Worm (Caenorhabditis elegans): ENCODE data around the gene coa-4.

Gene coa-4

DNA sequence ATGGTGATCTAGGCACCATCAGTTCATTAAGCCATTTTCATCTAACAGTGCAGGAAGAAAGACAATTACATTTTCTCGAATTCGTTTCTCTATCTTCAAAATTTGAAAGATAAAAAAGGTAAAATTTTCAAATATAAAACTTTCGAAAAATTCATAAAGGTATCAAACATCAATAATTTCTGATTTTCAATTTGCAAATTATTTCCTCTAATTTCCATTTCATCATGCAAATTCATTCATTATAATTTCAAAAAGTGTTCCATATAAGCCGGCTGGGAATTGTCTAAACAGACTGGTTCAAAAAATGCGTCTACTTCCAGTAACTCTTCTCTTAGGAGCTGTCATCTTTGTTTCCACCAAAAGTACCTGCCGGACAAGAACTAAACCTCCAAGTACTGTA, 7.7 kb downstream of the coa-4 start, which contains the start of gene clec-183:
clec-183 (plus strand) TSS at position 301 of the 400 bp plus-strand sequence.
- TF ChIP-seq cey-2 (tag; optimal IDR thresholded peaks at IDR 0.05; ENCODE audit: borderline replicate concordance, insufficient read depth) (no peak), lin-38 (GFP tag; IDR thresholded peaks at IDR 0.05) (no peak), tag-97 (GFP tag; IDR thresholded peaks at IDR 0.05) (no peak), F10B5.3 (tag; optimal IDR thresholded peaks at IDR 0.05) (no peak), skn-1 (tag; optimal IDR thresholded peaks at IDR 0.05) (no peak), daf-8 (GFP tag; IDR thresholded peaks at IDR 0.05) (no peak), mdt-29 (GFP tag; IDR thresholded peaks at IDR 0.05) (no peak), gei-8 (GFP tag; optimal IDR thresholded peaks at IDR 0.05) (no peak)

DNA sequence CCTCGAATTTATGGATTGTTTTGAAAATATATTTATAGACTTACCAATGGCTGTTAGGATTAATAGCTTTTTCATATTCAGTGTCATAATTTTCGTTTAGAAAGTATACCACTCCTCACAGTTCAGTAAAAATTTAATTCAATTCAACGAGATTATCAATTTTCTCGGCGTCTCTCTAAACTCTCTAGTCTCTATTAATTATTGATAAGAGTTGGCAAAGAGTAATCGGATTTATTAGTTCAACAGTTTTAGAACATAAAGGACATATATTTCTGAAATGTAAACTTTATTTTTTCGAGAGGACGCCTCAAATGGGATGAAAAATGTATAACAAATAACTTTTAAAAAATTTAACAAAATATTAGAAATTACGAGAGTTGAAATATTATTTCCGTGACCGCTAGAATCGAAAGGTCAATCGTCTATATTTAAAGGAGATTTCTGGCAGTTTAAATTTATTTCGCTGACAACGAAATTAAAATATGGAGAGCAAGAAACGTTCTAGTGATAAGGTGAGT, 11.4 kb downstream of the coa-4 start, which contains the start of the genes nspg-11 and F49C12.15:
nspg-11 (minus strand) TSS at position 101 of the 518 bp plus-strand sequence.
F49C12.15 (plus strand) TSS at position 468 of the 518 bp plus-strand sequence.
- TF ChIP-seq Y5F2A.4 (GFP tag; optimal IDR thresholded peaks at IDR 0.05): no peak
- TF ChIP-seq dmd-6 (GFP tag; IDR thresholded peaks at IDR 0.05): no peak
- no peak for TF ChIP-seq ztf-11 (tag; optimal IDR thresholded peaks at IDR 0.05)

DNA sequence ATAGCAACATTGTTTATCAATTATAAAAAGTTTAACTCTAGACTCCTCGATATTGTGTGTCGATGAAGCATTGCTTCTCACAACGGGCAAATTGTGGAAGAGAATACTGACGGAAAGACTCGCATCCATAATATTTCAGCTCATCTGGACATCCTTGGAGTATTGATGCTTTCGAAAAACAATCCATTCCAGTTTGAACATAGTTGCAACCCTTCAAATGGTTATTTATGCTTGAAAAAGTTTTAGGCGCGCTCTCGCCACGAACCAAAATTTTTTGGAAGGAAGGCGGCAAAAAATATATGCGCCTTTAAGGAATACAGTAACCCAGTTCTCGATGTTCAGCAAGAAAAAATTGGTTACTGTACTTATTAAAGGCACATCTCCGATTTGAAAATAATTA, 12.9 kb downstream of the coa-4 start:
- no peak for TF ChIP-seq mxl-2 (GFP tag; conservative IDR thresholded peaks at IDR 0.05)
- no peak for TF ChIP-seq dpl-1 (GFP tag; optimal IDR thresholded peaks at IDR 0.05)
- no peak for TF ChIP-seq attf-4 (tag; optimal IDR thresholded peaks at IDR 0.05)
- TF ChIP-seq F10B5.3 (tag; optimal IDR thresholded peaks at IDR 0.05): no peak
- no peak for TF ChIP-seq ceh-62 (tag; optimal IDR thresholded peaks at IDR 0.05)
- no peak for TF ChIP-seq snpc-4 (tag; optimal IDR thresholded peaks at IDR 0.05)
- TF ChIP-seq nhr-77 (tag; optimal IDR thresholded peaks at IDR 0.05): no peak
- TF ChIP-seq aly-2 (tag; optimal IDR thresholded peaks at IDR 0.05): no peak
- TF ChIP-seq nhr-11 (tag; optimal IDR thresholded peaks at IDR 0.05): no peak
- TF ChIP-seq tag-97 (GFP tag; IDR thresholded peaks at IDR 0.05): no peak
- TF ChIP-seq nhr-6 (tag; optimal IDR thresholded peaks at IDR 0.05): no peak
- no peak for TF ChIP-seq egl-43 (GFP tag; IDR thresholded peaks at IDR 0.05)
- TF ChIP-seq vab-7 (GFP tag; IDR thresholded peaks at IDR 0.05): no peak
- TF ChIP-seq nhr-28 (tag; optimal IDR thresholded peaks at IDR 0.05): no peak
- peak; percentile 0 for TF ChIP-seq dve-1 (tag; optimal IDR thresholded peaks at IDR 0.05; ENCODE audit: insufficient read depth)
- no peak for TF ChIP-seq lim-7 (GFP tag; IDR thresholded peaks at IDR 0.05)
- no peak for TF ChIP-seq unc-130 (GFP tag; optimal IDR thresholded peaks at IDR 0.05)
- TF ChIP-seq mxl-3 (GFP tag; optimal IDR thresholded peaks at IDR 0.05): no peak
- TF ChIP-seq nhr-42 (GFP tag; IDR thresholded peaks at IDR 0.05): 0 out of 2 replicates have a peak, but pooled peaks have one; percentile 12
- TF ChIP-seq dmd-6 (GFP tag; IDR thresholded peaks at IDR 0.05): no peak
- TF ChIP-seq rbr-2 (tag; optimal IDR thresholded peaks at IDR 0.05): no peak
- 0 out of 2 replicates have a peak, but pooled peaks have one; percentile 26 for TF ChIP-seq lin-38 (GFP tag; IDR thresholded peaks at IDR 0.05)
- peak; percentile 25 for TF ChIP-seq nhr-102 (tag; optimal IDR thresholded peaks at IDR 0.05)
- TF ChIP-seq daf-16 (GFP tag; optimal IDR thresholded peaks at IDR 0.05): no peak
- no peak for TF ChIP-seq daf-16 (tag; optimal IDR thresholded peaks at IDR 0.05)
- no peak for TF ChIP-seq unc-62 (GFP tag; optimal IDR thresholded peaks at IDR 0.05 in 1 of 2)
- TF ChIP-seq unc-62 (tag; optimal IDR thresholded peaks at IDR 0.05): no peak
- no peak for TF ChIP-seq skn-1 (tag; optimal IDR thresholded peaks at IDR 0.05)
- no peak for TF ChIP-seq lir-3 (tag; optimal IDR thresholded peaks at IDR 0.05)
- no peak for TF ChIP-seq hmg-1.1 (GFP tag; IDR thresholded peaks at IDR 0.05)
- TF ChIP-seq fkh-10 (GFP tag; optimal IDR thresholded peaks at IDR 0.05): no peak
- no peak for TF ChIP-seq mes-2 (tag; optimal IDR thresholded peaks at IDR 0.05; ENCODE audit: poor library complexity, severe bottlenecking)
- TF ChIP-seq F44E2.7 (GFP tag; IDR thresholded peaks at IDR 0.05): no peak
- no peak for TF ChIP-seq dmd-8 (GFP tag; IDR thresholded peaks at IDR 0.05)
- TF ChIP-seq ceh-32 (tag; optimal IDR thresholded peaks at IDR 0.05; ENCODE audit: poor library complexity): no peak
- TF ChIP-seq madf-5 (GFP tag; IDR thresholded peaks at IDR 0.05): no peak
- no peak for TF ChIP-seq lsy-2 (tag; optimal IDR thresholded peaks at IDR 0.05)
- no peak for TF ChIP-seq sdz-12 (GFP tag; optimal IDR thresholded peaks at IDR 0.05)
- no peak for TF ChIP-seq daf-12 (tag; optimal IDR thresholded peaks at IDR 0.05)
- TF ChIP-seq T20F7.1 (GFP tag; optimal IDR thresholded peaks at IDR 0.05): peak; percentile 37
- TF ChIP-seq pha-4 (GFP tag; IDR thresholded peaks at IDR 0.05): no peak
- no peak for TF ChIP-seq pha-4 (tag; optimal IDR thresholded peaks at IDR 0.05)

Data from whole organism, L4 larva.